Fruit fly (Drosophila melanogaster) whole organism, adult: Measurements from ENCODE around the gene Ptp36E.

Experiments
- CG11617 ChIP-seq: fragments of 200-800 bp; sonication (Bioruptor generic); optimal IDR thresholded peaks from 2 replicates; lab custom pipeline; 2017; ENCODE audit warnings: mild to moderate bottlenecking, missing biosample characterization, missing genetic modification reagents, missing genetic modification characterization
- CG12768 ChIP-seq: fragments of 200-800 bp; sonication (Bioruptor generic); optimal IDR thresholded peaks from 2 replicates; lab custom pipeline; 2017; ENCODE audit warnings: missing biosample characterization, missing genetic modification characterization, mild to moderate bottlenecking, moderate library complexity, missing genetic modification reagents
- CG14711 ChIP-seq: fragments of 200-800 bp; sonication (Bioruptor generic); optimal IDR thresholded peaks from 2 replicates; lab custom pipeline; 2018; ENCODE audit warnings: missing biosample characterization, mild to moderate bottlenecking, missing genetic modification characterization, moderate library complexity
- CG1620 ChIP-seq: fragments of 200-800 bp; sonication (Bioruptor generic); optimal IDR thresholded peaks from 2 replicates; lab custom pipeline; 2016; ENCODE audit warnings: missing biosample characterization, missing genetic modification characterization
- CG33017 ChIP-seq: fragments of 200-800 bp; sonication (Bioruptor generic); optimal IDR thresholded peaks from 2 replicates; lab custom pipeline; 2018; ENCODE audit warnings: missing biosample characterization, mild to moderate bottlenecking, missing genetic modification characterization, moderate library complexity
- CG5204 ChIP-seq: fragments of 200-800 bp; sonication (Bioruptor generic); optimal IDR thresholded peaks from 2 replicates; lab custom pipeline; 2016; ENCODE audit warnings: missing biosample characterization, missing genetic modification characterization
- CG7045 ChIP-seq: fragments of 200-800 bp; sonication (Bioruptor generic); optimal IDR thresholded peaks from 2 replicates; lab custom pipeline; 2017; ENCODE audit warnings: missing biosample characterization, mild to moderate bottlenecking, missing genetic modification characterization
- CG7101 ChIP-seq: fragments of 200-800 bp; sonication (Bioruptor generic); optimal IDR thresholded peaks from 2 replicates; lab custom pipeline; 2018; ENCODE audit warnings: missing biosample characterization, mild to moderate bottlenecking, missing genetic modification characterization, moderate library complexity
- Clk ChIP-seq: fragments of 200-800 bp; sonication (Bioruptor generic); optimal IDR thresholded peaks from 2 replicates; lab custom pipeline; 2017; ENCODE audit warnings: missing biosample characterization, missing genetic modification characterization
- Crg-1 ChIP-seq: fragments of 200-800 bp; sonication (Bioruptor generic); optimal IDR thresholded peaks from 2 replicates; lab custom pipeline; 2016; ENCODE audit warnings: missing biosample characterization, missing genetic modification characterization
- Hr96 ChIP-seq: fragments of 200-800 bp; sonication (Bioruptor generic); optimal IDR thresholded peaks from 2 replicates; lab custom pipeline; 2016; ENCODE audit warnings: missing biosample characterization, missing genetic modification characterization
- Mnt ChIP-seq: fragments of 200-800 bp; sonication (Bioruptor generic); optimal IDR thresholded peaks from 2 replicates; lab custom pipeline; 2016; ENCODE audit warnings: missing biosample characterization, mild to moderate bottlenecking, missing genetic modification characterization
- bab1 ChIP-seq: fragments of 200-800 bp; sonication (Bioruptor generic); optimal IDR thresholded peaks from 3 replicates; lab custom pipeline; 2019; ENCODE audit warnings: missing biosample characterization, mild to moderate bottlenecking, missing genetic modification characterization, moderate library complexity
- cic ChIP-seq: fragments of 200-800 bp; sonication (Bioruptor generic); optimal IDR thresholded peaks from 2 replicates; lab custom pipeline; 2017; ENCODE audit warnings: missing biosample characterization, mild to moderate bottlenecking, missing genetic modification characterization, moderate library complexity
- cnc ChIP-seq, 2 experiments: fragments of >200 bp; optimal IDR thresholded peaks; 2 replicates each; lab custom pipeline; 2017
- kay ChIP-seq: fragments of 200-800 bp; sonication (Bioruptor generic); peaks from one replicate; lab custom pipeline; 2016; ENCODE audit warnings: missing biosample characterization, missing genetic modification characterization, borderline replicate concordance
- ovo ChIP-seq: fragments of 200-800 bp; sonication (Bioruptor generic); optimal IDR thresholded peaks from 2 replicates; lab custom pipeline; 2016; ENCODE audit warnings: missing biosample characterization, missing genetic modification characterization
- pad ChIP-seq: fragments of 200-800 bp; sonication (Bioruptor generic); optimal IDR thresholded peaks from 3 replicates; lab custom pipeline; 2017; ENCODE audit warnings: missing biosample characterization, missing genetic modification characterization, mild to moderate bottlenecking, moderate library complexity, missing genetic modification reagents
- tj ChIP-seq: fragments of 200-800 bp; sonication (Bioruptor generic); optimal IDR thresholded peaks from 3 replicates; lab custom pipeline; 2017; ENCODE audit warnings: missing biosample characterization, mild to moderate bottlenecking, missing genetic modification characterization, moderate library complexity
- toe ChIP-seq: fragments of 200-800 bp; sonication (Bioruptor generic); optimal IDR thresholded peaks from 2 replicates; lab custom pipeline; 2016; ENCODE audit warnings: missing biosample characterization, missing genetic modification characterization

Gene Ptp36E

DNA sequence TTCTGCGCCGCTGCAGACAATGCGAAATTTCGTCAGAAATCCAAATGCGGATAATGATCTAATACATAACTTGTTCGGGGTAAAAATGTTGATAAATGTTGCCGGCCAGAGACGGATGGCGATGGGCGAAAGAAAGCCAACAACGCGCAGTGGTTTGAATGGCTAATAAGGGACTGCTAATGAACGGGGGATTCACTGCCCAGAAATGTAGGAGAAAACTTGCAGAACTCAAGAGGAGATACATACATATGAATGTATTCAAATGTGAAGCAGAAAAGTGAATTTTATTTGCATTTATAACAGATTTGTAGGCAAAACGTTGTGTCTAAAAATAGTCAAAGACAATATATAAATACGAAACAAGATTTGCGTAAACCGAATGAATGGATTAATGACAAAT lies 39.0 kb downstream of the Ptp36E start:
- TF ChIP-seq Mnt (GFP tag; lab: Kevin White, UChicago) = no peak
- no peak for TF ChIP-seq Hr96
- TF ChIP-seq CG7101 (tag; lab: Kevin White, UChicago) = no peak
- no peak for TF ChIP-seq cic (GFP tag; lab: Kevin White, UChicago)
- no peak for TF ChIP-seq CG33017 (tag; lab: Kevin White, UChicago)

DNA sequence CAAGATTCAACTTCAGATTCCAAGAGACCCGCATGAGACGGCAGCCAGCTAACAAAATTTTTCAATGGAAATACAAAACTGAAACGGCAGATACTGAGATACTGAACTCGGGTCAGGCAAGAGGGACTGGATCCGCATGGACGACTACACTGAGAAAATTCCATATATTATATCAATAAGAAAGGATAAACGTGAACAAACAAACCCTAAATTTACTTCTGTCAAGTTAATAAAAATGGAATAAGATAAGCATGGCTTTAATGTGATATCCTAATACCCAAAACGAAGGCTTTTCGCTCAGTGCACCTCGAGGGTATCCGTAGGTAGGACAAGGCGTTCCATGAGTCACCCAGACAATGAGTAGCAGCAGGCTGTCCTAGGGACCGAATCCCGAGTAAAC lies 39.6 kb downstream of the Ptp36E start:
- no peak for TF ChIP-seq Hr96
- no peak for TF ChIP-seq tj (GFP tag; lab: Kevin White, UChicago)
- no peak for TF ChIP-seq cic (GFP tag; lab: Kevin White, UChicago)
- no peak for TF ChIP-seq CG14711 (tag; lab: Kevin White, UChicago)
- no peak for TF ChIP-seq CG33017 (tag; lab: Kevin White, UChicago)
- no peak for TF ChIP-seq ovo
- no peak for TF ChIP-seq cnc (optimal IDR thresholded peaks at IDR 0.05; lab: Kevin White, UChicago)
- TF ChIP-seq kay (GFP tag; lab: Kevin White, UChicago) = no peak
- no peak for TF ChIP-seq Crg-1
- TF ChIP-seq CG7045 (GFP tag; lab: Kevin White, UChicago) = no peak
- TF ChIP-seq CG12768 (GFP tag; lab: Kevin White, UChicago) = no peak
- no peak for TF ChIP-seq CG5204 (GFP tag; lab: Kevin White, UChicago)
- TF ChIP-seq toe (GFP tag; lab: Kevin White, UChicago) = no peak
- no peak for TF ChIP-seq pad (GFP tag; lab: Kevin White, UChicago)

DNA sequence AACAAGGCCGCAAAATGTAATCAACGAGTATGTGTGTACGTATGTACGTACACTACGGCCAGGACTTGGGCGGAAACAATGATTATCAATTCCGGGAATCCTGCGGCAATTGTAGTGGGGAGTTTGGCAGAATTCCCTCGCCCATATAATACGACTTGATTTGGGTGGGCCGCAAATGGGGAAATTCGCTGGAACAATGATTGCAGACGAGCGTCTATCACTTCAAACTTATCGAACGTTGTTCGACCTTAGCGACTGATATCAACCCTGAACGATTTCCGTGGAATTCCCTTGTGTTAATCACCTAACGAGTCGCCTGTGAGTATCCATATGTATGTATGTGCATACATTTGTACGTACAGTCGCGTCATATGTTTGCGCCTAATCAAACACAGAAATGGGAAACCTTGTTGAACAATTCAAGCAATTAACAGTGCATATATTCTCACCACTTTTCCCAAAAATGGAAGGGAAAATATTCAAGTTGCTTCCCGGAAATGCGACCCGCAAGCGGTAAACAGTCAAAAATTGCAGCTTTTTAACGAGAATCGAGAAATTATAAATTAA lies 40.5 kb downstream of the Ptp36E start:
- no peak for TF ChIP-seq CG12768 (GFP tag; lab: Kevin White, UChicago)
- no peak for TF ChIP-seq tj (GFP tag; lab: Kevin White, UChicago)
- TF ChIP-seq ovo = no peak
- no peak for TF ChIP-seq CG5204 (GFP tag; lab: Kevin White, UChicago)
- TF ChIP-seq CG7101 (tag; lab: Kevin White, UChicago) = no peak
- TF ChIP-seq bab1 (GFP tag; lab: Kevin White, UChicago) = no peak
- TF ChIP-seq cic (GFP tag; lab: Kevin White, UChicago) = no peak
- TF ChIP-seq CG1620 (GFP tag; lab: Kevin White, UChicago) = no peak

DNA sequence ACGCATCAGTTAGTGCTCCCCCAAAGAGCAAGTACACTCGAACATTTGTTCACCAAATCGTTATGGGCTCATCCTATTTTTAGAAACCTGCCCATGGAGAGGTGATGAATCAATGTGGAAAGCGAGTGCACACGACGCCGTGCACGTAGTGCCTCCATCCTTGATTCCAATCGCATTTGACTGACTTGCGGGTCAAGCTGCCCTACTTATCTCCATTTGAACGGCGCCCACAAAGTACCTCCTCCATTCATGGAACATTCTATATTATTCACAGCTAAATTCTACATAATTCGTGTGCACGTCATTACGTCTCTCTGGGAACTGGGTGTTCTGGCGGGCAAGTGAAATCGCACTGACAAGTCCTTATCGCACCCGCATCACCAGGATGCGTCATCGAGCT lies 41.6 kb downstream of the Ptp36E start:
- peak; percentile 15 for TF ChIP-seq cic (GFP tag; lab: Kevin White, UChicago)
- TF ChIP-seq tj (GFP tag; lab: Kevin White, UChicago) = no peak
- no peak for TF ChIP-seq ovo

DNA sequence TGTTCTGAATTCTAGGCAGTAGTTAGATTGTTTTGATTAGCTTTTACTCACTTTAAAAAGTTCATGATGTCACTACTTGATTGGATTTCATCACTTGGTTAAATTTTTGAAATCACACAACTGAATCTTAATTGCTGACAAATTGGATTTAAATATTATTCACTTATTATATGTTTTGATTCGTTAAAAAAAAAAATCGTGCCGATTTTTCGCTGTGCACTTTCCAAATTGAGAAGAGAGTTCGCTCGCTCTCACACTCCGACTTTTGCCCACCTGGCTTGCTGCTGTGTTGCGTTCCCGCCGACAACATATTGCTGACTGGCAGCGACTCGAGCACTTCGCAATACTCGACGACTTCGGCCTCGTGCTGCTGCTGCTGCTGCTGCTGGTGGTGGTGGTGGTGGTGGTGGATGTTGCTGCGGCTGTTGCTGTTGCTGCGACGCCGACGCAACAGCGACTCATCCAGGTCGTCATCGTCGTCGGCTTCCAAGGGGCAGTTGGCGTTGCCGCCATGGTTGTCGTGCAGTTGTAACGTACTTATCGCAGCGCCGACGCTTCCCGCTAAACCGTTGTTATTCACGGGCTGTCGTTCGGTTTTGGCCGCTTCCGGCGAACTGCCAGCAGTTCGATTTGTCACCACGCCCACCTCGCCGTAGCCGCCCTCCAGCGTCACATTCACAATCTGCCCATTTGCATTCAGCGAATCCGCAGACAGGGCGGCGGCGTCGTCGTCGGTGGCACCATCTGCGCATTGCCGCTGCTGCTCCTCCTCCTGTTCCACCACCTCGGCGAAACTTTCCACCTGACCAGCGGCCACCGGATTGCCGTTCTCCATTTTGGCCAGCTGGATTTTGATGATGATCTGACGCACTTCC lies 43.1 kb downstream of the Ptp36E start:
- TF ChIP-seq CG7101 (tag; lab: Kevin White, UChicago) (peak; percentile 34), CG1620 (GFP tag; lab: Kevin White, UChicago) (no peak), pad (GFP tag; lab: Kevin White, UChicago) (no peak), cnc (optimal IDR thresholded peaks at IDR 0.05; lab: Kevin White, UChicago) (no peak), Hr96 (no peak), kay (GFP tag; lab: Kevin White, UChicago) (no peak), CG5204 (GFP tag; lab: Kevin White, UChicago) (peak; percentile 32), CG14711 (tag; lab: Kevin White, UChicago) (peak; percentile 27), CG33017 (tag; lab: Kevin White, UChicago) (peak; percentile 35), Clk (no peak), CG11617 (GFP tag; lab: Kevin White, UChicago) (peak; percentile 49), CG12768 (GFP tag; lab: Kevin White, UChicago) (peak; percentile 15), tj (GFP tag; lab: Kevin White, UChicago) (peak; percentile 77), bab1 (GFP tag; lab: Kevin White, UChicago) (peak; percentile 5), Crg-1 (no peak)

DNA sequence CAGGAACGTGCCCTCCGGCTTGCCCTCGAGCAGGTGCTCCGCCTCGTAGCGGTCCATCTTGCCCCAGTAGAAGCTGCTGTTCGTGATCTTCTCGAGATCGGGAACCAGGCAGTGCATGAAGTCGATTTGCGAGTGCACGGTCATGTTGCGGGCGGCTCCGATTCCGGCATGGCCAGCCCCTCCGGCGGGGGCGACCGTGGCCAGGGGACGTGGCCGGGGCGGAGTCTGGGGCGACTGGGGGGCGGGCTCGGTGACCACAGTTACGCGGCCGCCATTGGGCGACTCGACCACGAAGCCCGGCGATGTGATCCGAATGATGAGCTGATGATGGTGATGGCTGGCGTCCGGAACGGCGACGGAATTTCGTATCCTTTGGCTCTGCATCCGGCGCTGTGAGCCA lies 44.3 kb downstream of the Ptp36E start:
- TF ChIP-seq Hr96 (no peak), CG1620 (GFP tag; lab: Kevin White, UChicago) (no peak), kay (GFP tag; lab: Kevin White, UChicago) (no peak), CG12768 (GFP tag; lab: Kevin White, UChicago) (no peak), Crg-1 (no peak), Mnt (GFP tag; lab: Kevin White, UChicago) (no peak), toe (GFP tag; lab: Kevin White, UChicago) (no peak), CG33017 (tag; lab: Kevin White, UChicago) (no peak), Clk (no peak), cnc (optimal IDR thresholded peaks at IDR 0.05; lab: Kevin White, UChicago) (no peak), CG14711 (tag; lab: Kevin White, UChicago) (no peak), cic (GFP tag; lab: Kevin White, UChicago) (no peak), pad (GFP tag; lab: Kevin White, UChicago) (no peak), CG5204 (GFP tag; lab: Kevin White, UChicago) (no peak), CG11617 (GFP tag; lab: Kevin White, UChicago) (no peak), ovo (no peak), CG7101 (tag; lab: Kevin White, UChicago) (no peak), CG7045 (GFP tag; lab: Kevin White, UChicago) (no peak)
